Fruit fly (Drosophila melanogaster) whole organism, embryonic: Measurements from ENCODE around the gene heix.

Experiments
- Adf1 ChIP-seq: fragments of 200-800 bp; sonication (Bioruptor generic); IDR thresholded peaks from 2 replicates; pipeline ENCODE4 v1.3.6; 2022; ENCODE audit warnings: missing biosample characterization, missing genetic modification characterization
- Aef1 ChIP-seq: fragments of 200-800 bp; sonication (Bioruptor generic); IDR thresholded peaks from 3 replicates; pipeline ENCODE4 v1.3.6; 2022; ENCODE audit warnings: missing biosample characterization, missing genetic modification characterization
- Blimp-1 ChIP-seq: fragments of 200-800 bp; sonication (Bioruptor generic); optimal IDR thresholded peaks from 3 replicates; lab custom pipeline; 2018; ENCODE audit warnings: missing biosample characterization, missing genetic modification characterization, mild to moderate bottlenecking, moderate library complexity, missing genetic modification reagents
- CG10267 ChIP-seq: fragments of 200-800 bp; sonication (Bioruptor generic); optimal IDR thresholded peaks from 2 replicates; lab custom pipeline; 2018; ENCODE audit warnings: missing biosample characterization, mild to moderate bottlenecking, missing genetic modification characterization, moderate library complexity
- CG10321 ChIP-seq: fragments of 200-800 bp; sonication (Bioruptor generic); IDR thresholded peaks from 2 replicates; pipeline ENCODE4 v1.3.6; 2022; ENCODE audit warnings: missing biosample characterization, missing genetic modification characterization
- CG10431 ChIP-seq: fragments of 200-800 bp; sonication (Bioruptor generic); optimal IDR thresholded peaks from 3 replicates; lab custom pipeline; 2018; ENCODE audit warnings: missing biosample characterization, mild to moderate bottlenecking, missing genetic modification characterization
- CG11504 ChIP-seq: fragments of 200-800 bp; sonication (Bioruptor generic); optimal IDR thresholded peaks from 3 replicates; lab custom pipeline; 2019; ENCODE audit warnings: missing biosample characterization, mild to moderate bottlenecking, missing genetic modification characterization, moderate library complexity
- CG12236 ChIP-seq: fragments of 200-800 bp; sonication (Bioruptor generic); optimal IDR thresholded peaks from 2 replicates; lab custom pipeline; 2016; ENCODE audit warnings: missing biosample characterization, missing genetic modification characterization
- CG12299 ChIP-seq: fragments of 200-800 bp; sonication (Bioruptor generic); optimal IDR thresholded peaks from 2 replicates; lab custom pipeline; 2018; ENCODE audit warnings: missing biosample characterization, mild to moderate bottlenecking, missing genetic modification characterization
- CG13424 ChIP-seq: fragments of 200-800 bp; sonication (Bioruptor generic); optimal IDR thresholded peaks from 2 replicates; lab custom pipeline; 2019; ENCODE audit warnings: missing biosample characterization, mild to moderate bottlenecking, missing genetic modification characterization, moderate library complexity
- CG13775 ChIP-seq: fragments of 200-800 bp; sonication (Bioruptor generic); optimal IDR thresholded peaks from 3 replicates; lab custom pipeline; 2017; ENCODE audit warnings: missing biosample characterization, mild to moderate bottlenecking, missing genetic modification characterization
- CG1792 ChIP-seq: fragments of 200-800 bp; sonication (Bioruptor generic); optimal IDR thresholded peaks from 2 replicates; lab custom pipeline; 2016; ENCODE audit warnings: missing biosample characterization, missing genetic modification characterization
- CG32767 ChIP-seq: fragments of 200-800 bp; sonication (Bioruptor generic); IDR thresholded peaks from 2 replicates; pipeline ENCODE4 v1.3.6; 2022; ENCODE audit warnings: missing biosample characterization, missing genetic modification characterization
- CG34422 ChIP-seq: fragments of 200-800 bp; sonication (Bioruptor generic); IDR thresholded peaks from 3 replicates; pipeline ENCODE4 v1.3.6; 2022; ENCODE audit warnings: missing biosample characterization, missing genetic modification characterization
- CG3847 ChIP-seq: fragments of 200-800 bp; sonication (Bioruptor generic); IDR thresholded peaks from 2 replicates; pipeline ENCODE4 v1.3.6; 2022; ENCODE audit warnings: missing biosample characterization, missing genetic modification characterization
- CG4282 ChIP-seq: fragments of 200-800 bp; sonication (Bioruptor generic); optimal IDR thresholded peaks from 2 replicates; lab custom pipeline; 2016; ENCODE audit warnings: missing biosample characterization, missing genetic modification characterization
- CG6765 ChIP-seq: fragments of 200-800 bp; sonication (Bioruptor generic); optimal IDR thresholded peaks from 3 replicates; lab custom pipeline; 2017; ENCODE audit warnings: missing biosample characterization, mild to moderate bottlenecking, missing genetic modification characterization
- CG7987 ChIP-seq: fragments of 200-800 bp; sonication (Bioruptor generic); optimal IDR thresholded peaks from 2 replicates; lab custom pipeline; 2018; ENCODE audit warnings: missing biosample characterization, mild to moderate bottlenecking, missing genetic modification characterization, moderate library complexity
- CG9876 ChIP-seq: fragments of 200-800 bp; sonication (Bioruptor generic); optimal IDR thresholded peaks from 2 replicates; lab custom pipeline; 2016; ENCODE audit warnings: missing biosample characterization, missing genetic modification characterization
- Deaf1 ChIP-seq: fragments of 200-800 bp; optimal IDR thresholded peaks from 3 replicates; lab custom pipeline; 2019; ENCODE audit warnings: missing biosample characterization, mild to moderate bottlenecking, missing genetic modification characterization, moderate library complexity
- Dp ChIP-seq: fragments of 200-800 bp; sonication (Bioruptor generic); optimal IDR thresholded peaks from 2 replicates; lab custom pipeline; 2018; ENCODE audit warnings: missing biosample characterization, mild to moderate bottlenecking, missing genetic modification characterization, moderate library complexity
- E2f1 ChIP-seq: fragments of 200-800 bp; sonication (Bioruptor generic); IDR thresholded peaks from 2 replicates; pipeline ENCODE4 v1.3.6; 2022; ENCODE audit warnings: missing biosample characterization, missing genetic modification characterization
- Hr39 ChIP-seq: fragments of >200 bp; optimal IDR thresholded peaks from 2 replicates; lab custom pipeline; 2017
- Max ChIP-seq: fragments of 200-800 bp; sonication (Bioruptor generic); optimal IDR thresholded peaks from 2 replicates; lab custom pipeline; 2016; ENCODE audit warnings: missing biosample characterization, mild to moderate bottlenecking, missing genetic modification characterization
- Med ChIP-seq: fragments of 200-800 bp; sonication (Bioruptor generic); peaks from one replicate; lab custom pipeline; 2016; ENCODE audit warnings: missing biosample characterization, missing genetic modification characterization, mild to moderate bottlenecking, inconsistent platforms, moderate library complexity
- Trl ChIP-seq, 3 experiments: fragments of >200 bp in 2 of 3; fragments of 200-800 bp in 1 of 3; sonication (Bioruptor generic) in 1 of 3; optimal IDR thresholded peaks; 2 replicates in 1 of 3; 3 replicates in 2 of 3; lab custom pipeline; 2016 to 2017; ENCODE audit warnings: missing biosample characterization in 1 of 3, missing genetic modification characterization in 1 of 3
- YL-1 ChIP-seq: fragments of 200-800 bp; sonication (Bioruptor generic); optimal IDR thresholded peaks from 3 replicates; lab custom pipeline; 2017; ENCODE audit warnings: missing biosample characterization, mild to moderate bottlenecking, missing genetic modification characterization
- ab ChIP-seq: fragments of 200-800 bp; sonication (Bioruptor generic); optimal IDR thresholded peaks from 2 replicates; lab custom pipeline; 2016; ENCODE audit warnings: missing biosample characterization, missing genetic modification characterization
- cg ChIP-seq: fragments of 200-800 bp; sonication (Bioruptor generic); optimal IDR thresholded peaks from 3 replicates; lab custom pipeline; 2019; ENCODE audit warnings: missing biosample characterization, mild to moderate bottlenecking, missing genetic modification characterization, moderate library complexity
- chinmo ChIP-seq: fragments of 200-800 bp; sonication (Bioruptor generic); IDR thresholded peaks from 4 replicates; pipeline ENCODE4 v1.3.6; 2022; ENCODE audit warnings: missing biosample characterization, missing genetic modification characterization; ENCODE audit not compliant: partially characterized antibody
- chm ChIP-seq: fragments of 200-800 bp; sonication (Bioruptor generic); IDR thresholded peaks from 2 replicates; pipeline ENCODE4 v1.3.6; 2022; ENCODE audit warnings: missing biosample characterization, missing genetic modification characterization
- ci ChIP-seq: fragments of 200-800 bp; sonication (Bioruptor generic); IDR thresholded peaks from 3 replicates; pipeline ENCODE4 v1.3.6; 2022; ENCODE audit warnings: missing biosample characterization, missing genetic modification characterization
- corto ChIP-seq: fragments of 200-800 bp; sonication (Bioruptor generic); optimal IDR thresholded peaks from 2 replicates; lab custom pipeline; 2016; ENCODE audit warnings: missing biosample characterization, mild to moderate bottlenecking, missing genetic modification characterization, moderate library complexity
- crol ChIP-seq: fragments of 200-800 bp; sonication (Bioruptor generic); IDR thresholded peaks from 2 replicates; pipeline ENCODE4 v1.3.6; 2022; ENCODE audit warnings: missing biosample characterization, missing genetic modification characterization
- gfzf ChIP-seq: fragments of 200-800 bp; sonication (Bioruptor generic); optimal IDR thresholded peaks from 2 replicates; lab custom pipeline; 2016; ENCODE audit warnings: missing biosample characterization, mild to moderate bottlenecking, missing genetic modification characterization, moderate library complexity
- hkb ChIP-seq, 2 experiments: fragments of 200-800 bp in 1 of 2; fragments of >200 bp in 1 of 2; sonication (Bioruptor generic) in 1 of 2; IDR thresholded peaks in 1 of 2; optimal IDR thresholded peaks in 1 of 2; 2 replicates each; pipeline versions ENCODE4 v1.3.6 to Lab custom; 2017 to 2022; ENCODE audit warnings: missing biosample characterization in 1 of 2, missing genetic modification characterization in 1 of 2
- kah ChIP-seq: fragments of 200-800 bp; sonication (Bioruptor generic); optimal IDR thresholded peaks from 2 replicates; lab custom pipeline; 2018; ENCODE audit warnings: missing biosample characterization, mild to moderate bottlenecking, missing genetic modification characterization
- lab ChIP-seq: fragments of 200-800 bp; sonication (Bioruptor generic); optimal IDR thresholded peaks from 3 replicates; lab custom pipeline; 2017; ENCODE audit warnings: missing biosample characterization, missing genetic modification characterization, mild to moderate bottlenecking, moderate library complexity, missing genetic modification reagents
- lbe ChIP-seq: fragments of 200-800 bp; sonication (Bioruptor generic); optimal IDR thresholded peaks from 2 replicates; lab custom pipeline; 2016; ENCODE audit warnings: missing biosample characterization, mild to moderate bottlenecking, missing genetic modification characterization
- mirr ChIP-seq: fragments of 200-800 bp; sonication (Bioruptor generic); optimal IDR thresholded peaks from 3 replicates; lab custom pipeline; 2018; ENCODE audit warnings: missing biosample characterization, mild to moderate bottlenecking, missing genetic modification characterization
- nmo ChIP-seq: fragments of 200-800 bp; sonication (Bioruptor generic); optimal IDR thresholded peaks from 2 replicates; lab custom pipeline; 2018; ENCODE audit warnings: missing biosample characterization, mild to moderate bottlenecking, missing genetic modification characterization, moderate library complexity
- nom ChIP-seq: fragments of 200-800 bp; sonication (Bioruptor generic); optimal IDR thresholded peaks from 2 replicates; lab custom pipeline; 2017; ENCODE audit warnings: missing biosample characterization, missing genetic modification characterization, mild to moderate bottlenecking, moderate library complexity, missing genetic modification reagents
- oc ChIP-seq: fragments of 200-800 bp; sonication (Bioruptor generic); optimal IDR thresholded peaks from 2 replicates; lab custom pipeline; 2018; ENCODE audit warnings: missing biosample characterization, mild to moderate bottlenecking, missing genetic modification characterization, moderate library complexity
- phol ChIP-seq: fragments of 200-800 bp; sonication (Bioruptor generic); optimal IDR thresholded peaks from 3 replicates; lab custom pipeline; 2018; ENCODE audit warnings: missing biosample characterization, mild to moderate bottlenecking, missing genetic modification characterization, moderate library complexity
- ranshi ChIP-seq: fragments of 200-800 bp; sonication (Bioruptor generic); IDR thresholded peaks from 2 replicates; pipeline ENCODE4 v1.3.6; 2022; ENCODE audit warnings: missing biosample characterization, missing genetic modification characterization
- row ChIP-seq: fragments of 200-800 bp; sonication (Bioruptor generic); IDR thresholded peaks from 3 replicates; pipeline ENCODE4 v1.3.6; 2022; ENCODE audit warnings: missing biosample characterization, missing genetic modification characterization
- seq ChIP-seq: fragments of 200-800 bp; sonication (Bioruptor generic); IDR thresholded peaks from 2 replicates; pipeline ENCODE4 v1.3.6; 2022; ENCODE audit warnings: missing biosample characterization, missing genetic modification characterization
- tup ChIP-seq: fragments of 200-800 bp; sonication (Bioruptor generic); optimal IDR thresholded peaks from 2 replicates; lab custom pipeline; 2016; ENCODE audit warnings: missing biosample characterization, mild to moderate bottlenecking, missing genetic modification characterization, moderate library complexity
- vvl ChIP-seq: fragments of 200-800 bp; sonication (Bioruptor generic); IDR thresholded peaks from 2 replicates; pipeline ENCODE4 v1.3.6; 2022; ENCODE audit warnings: missing biosample characterization, missing genetic modification characterization

The heix gene

dm6 chr2L:16324833-16325232 is 25.2 kb upstream of the heix start (continued):
- TF ChIP-seq kah (GFP tag; lab: Kevin White, UChicago) (peak; percentile 98), gfzf (GFP tag; lab: Kevin White, UChicago) (no peak), CG13775 (GFP tag; lab: Kevin White, UChicago) (no peak), seq (GFP tag; lab: Robert Waterston, UW) (peak; percentile 29; the same call in 1 of the 2 replicates), CG32767 (0 out of 2 replicates have a peak, but pooled peaks have one; percentile 30), CG10431 (GFP tag; lab: Kevin White, UChicago) (peak; percentile 15), vvl (GFP tag; lab: Robert Waterston, UW) (peak; percentile 24; the same call in 1 of the 2 replicates), Deaf1 (peak; percentile 24), CG7987 (GFP tag; lab: Kevin White, UChicago) (peak; percentile 16), hkb (optimal IDR thresholded peaks at IDR 0.05; lab: Kevin White, UChicago) (no peak), hkb (GFP tag; IDR thresholded peaks at IDR 0.05; lab: Robert Waterston, UW) (no peak), CG10321 (GFP tag; lab: Robert Waterston, UW) (peak; percentile 94), chm (GFP tag; lab: Robert Waterston, UW) (peak; percentile 43; the same call in 1 of the 2 replicates), CG34422 (GFP tag; lab: Robert Waterston, UW) (peak; percentile 70; the same call in 2 of the 3 replicates), nom (GFP tag; lab: Kevin White, UChicago) (peak; percentile 73), CG4282 (GFP tag; lab: Kevin White, UChicago) (no peak), oc (tag; lab: Kevin White, UChicago) (peak; percentile 19), CG12299 (tag; lab: Kevin White, UChicago) (no peak), ab (GFP tag; lab: Kevin White, UChicago) (no peak), ci (GFP tag; lab: Robert Waterston, UW) (peak; percentile 72; the same call in 2 of the 3 replicates), cg (peak; percentile 83), CG10267 (tag; lab: Kevin White, UChicago) (peak; percentile 83), chinmo (GFP tag; lab: Robert Waterston, UW) (peak; percentile 65; the same call in 3 of the 4 replicates), CG6765 (GFP tag; lab: Kevin White, UChicago) (peak; percentile 9), CG13424 (no peak), lbe (GFP tag; lab: Kevin White, UChicago) (peak; percentile 59), Hr39 (lab: Kevin White, UChicago) (no peak), nmo (GFP tag; lab: Kevin White, UChicago) (no peak), E2f1 (GFP tag; lab: Robert Waterston, UW) (peak; percentile 63; the same call in 1 of the 2 replicates), row (GFP tag; lab: Robert Waterston, UW) (peak; percentile 11; the same call in 1 of the 3 replicates), Max (GFP tag; lab: Kevin White, UChicago) (no peak), CG9876 (GFP tag; lab: Kevin White, UChicago) (no peak), corto (GFP tag; lab: Kevin White, UChicago) (peak; percentile 62), phol (peak; percentile 11), CG1792 (GFP tag; lab: Kevin White, UChicago) (no peak), Trl (optimal IDR thresholded peaks at IDR 0.05; lab: Kevin White, UChicago) (peak in 1 of 2 experiments; percentile 12), Trl (GFP tag; optimal IDR thresholded peaks at IDR 0.05; lab: Kevin White, UChicago) (no peak), YL-1 (GFP tag; lab: Kevin White, UChicago) (peak; percentile 33), Med (GFP tag; lab: Kevin White, UChicago) (peak; percentile 46), tup (peak; percentile 4), ranshi (GFP tag; lab: Robert Waterston, UW) (0 out of 2 replicates have a peak, but pooled peaks have one; percentile 10), Aef1 (GFP tag; lab: Robert Waterston, UW) (no peak), CG12236 (no peak), CG3847 (GFP tag; lab: Robert Waterston, UW) (no peak), Adf1 (GFP tag; lab: Robert Waterston, UW) (peak; percentile 53), Dp (GFP tag; lab: Kevin White, UChicago) (peak; percentile 25), mirr (GFP tag; lab: Kevin White, UChicago) (peak; percentile 1), CG11504 (tag; lab: Kevin White, UChicago) (peak; percentile 11), Blimp-1 (GFP tag; lab: Kevin White, UChicago) (peak; percentile 10), crol (GFP tag; lab: Robert Waterston, UW) (peak; percentile 93), lab (GFP tag; lab: Kevin White, UChicago) (peak; percentile 23)
